Fruit fly (Drosophila melanogaster): Measurements from ENCODE around the gene Cpr78Cc.

Gene Cpr78Cc

DNA sequence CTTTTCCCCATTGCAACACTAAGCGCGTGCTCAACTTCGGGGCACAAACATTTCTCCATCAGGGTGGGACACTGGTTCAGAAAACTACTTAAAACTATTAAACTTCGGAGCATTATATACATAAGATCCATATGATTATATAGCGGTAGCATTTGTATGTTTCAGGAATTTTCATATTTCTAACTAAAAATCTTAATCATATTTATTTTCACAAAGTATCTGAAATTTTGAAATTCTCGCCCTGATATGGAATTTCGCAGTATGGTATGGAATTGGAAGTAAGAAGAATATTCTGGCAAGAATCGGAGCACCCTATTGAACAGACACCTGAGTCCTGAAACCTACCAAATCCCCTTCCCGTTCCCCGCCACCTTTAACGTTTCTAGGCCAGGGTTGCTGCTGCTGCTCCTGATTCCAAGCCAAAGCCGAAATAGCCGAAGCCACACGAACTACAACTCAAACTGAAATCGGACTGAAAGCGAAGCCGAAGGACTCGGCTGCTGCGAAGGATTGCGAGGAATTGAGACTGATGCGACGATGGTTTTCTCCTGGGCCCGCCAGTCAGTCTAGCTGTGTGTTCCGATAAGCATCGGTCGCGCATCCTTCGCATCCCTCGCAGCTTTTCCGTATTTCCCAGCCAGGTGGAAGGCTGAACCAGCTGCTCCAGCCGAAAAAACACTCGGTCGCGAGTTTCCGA is 21.6 kb downstream of the Cpr78Cc start (continued):
- TF ChIP-seq al (GFP tag; IDR thresholded peaks at IDR 0.05) (no peak), Neu2 (GFP tag; optimal IDR thresholded peaks at IDR 0.05; ENCODE audit: borderline replicate concordance) (no peak), CG11247 (GFP tag; IDR thresholded peaks at IDR 0.05) (no peak), CG6765 (GFP tag; optimal IDR thresholded peaks at IDR 0.05) (peak; percentile 49), Rfx (GFP tag; IDR thresholded peaks at IDR 0.05) (no peak), ara (GFP tag; IDR thresholded peaks at IDR 0.05) (no peak), ems (GFP tag; optimal IDR thresholded peaks at IDR 0.05) (no peak), Opbp (GFP tag; IDR thresholded peaks at IDR 0.05; ENCODE audit: partially characterized antibody) (no peak), CG30403 (GFP tag; optimal IDR thresholded peaks at IDR 0.05) (peak; percentile 10), fd64A (GFP tag; optimal IDR thresholded peaks at IDR 0.05) (no peak), CG13894 (tag; optimal IDR thresholded peaks at IDR 0.05) (peak; percentile 59), CG6813 (GFP tag; optimal IDR thresholded peaks at IDR 0.05) (peak; percentile 43), CG16863 (GFP tag; optimal IDR thresholded peaks at IDR 0.05) (no peak), stc (GFP tag; IDR thresholded peaks at IDR 0.05) (no peak), CG16779 (GFP tag; IDR thresholded peaks at IDR 0.05) (no peak), luna (GFP tag; optimal IDR thresholded peaks at IDR 0.05) (no peak), mirr (GFP tag; optimal IDR thresholded peaks at IDR 0.05) (no peak), CG10321 (GFP tag; IDR thresholded peaks at IDR 0.05) (no peak), Med (GFP tag) (peak; percentile 2), CG3847 (GFP tag; IDR thresholded peaks at IDR 0.05) (peak; percentile 36; the same call in 1 of the 2 replicates), sob (GFP tag; IDR thresholded peaks at IDR 0.05) (no peak), rib (GFP tag; IDR thresholded peaks at IDR 0.05) (no peak), vfl (GFP tag; optimal IDR thresholded peaks at IDR 0.05) (no peak), HmgZ (tag; optimal IDR thresholded peaks at IDR 0.05) (no peak), dpn (GFP tag; optimal IDR thresholded peaks at IDR 0.05) (no peak), maf-S (GFP tag; optimal IDR thresholded peaks at IDR 0.05) (no peak), CG1647 (GFP tag; optimal IDR thresholded peaks at IDR 0.05) (no peak), bowl (GFP tag; IDR thresholded peaks at IDR 0.05) (no peak), shn (GFP tag; optimal IDR thresholded peaks at IDR 0.05) (no peak), CG13775 (GFP tag; optimal IDR thresholded peaks at IDR 0.05) (peak; percentile 1), Vsx1 (GFP tag; optimal IDR thresholded peaks at IDR 0.05) (no peak), CG7928 (GFP tag; optimal IDR thresholded peaks at IDR 0.05) (no peak), otp (GFP tag; IDR thresholded peaks at IDR 0.05) (no peak), HmgD (GFP tag; optimal IDR thresholded peaks at IDR 0.05) (no peak), Hsf (GFP tag; optimal IDR thresholded peaks at IDR 0.05) (peak; percentile 0), CG7963 (GFP tag; IDR thresholded peaks at IDR 0.05; ENCODE audit: partially characterized antibody) (no peak), seq (GFP tag; IDR thresholded peaks at IDR 0.05) (0 out of 2 replicates have a peak, but pooled peaks have one; percentile 11), lilli (GFP tag; optimal IDR thresholded peaks at IDR 0.05) (peak; percentile 37), ase (GFP tag; IDR thresholded peaks at IDR 0.05) (0 out of 3 replicates have a peak, but pooled peaks have one; percentile 27), Six4 (GFP tag; optimal IDR thresholded peaks at IDR 0.05) (no peak), ab (GFP tag; optimal IDR thresholded peaks at IDR 0.05) (no peak), CG1233 (GFP tag; optimal IDR thresholded peaks at IDR 0.05) (no peak), CG10274 (GFP tag; optimal IDR thresholded peaks at IDR 0.05) (no peak), Scr (GFP tag; IDR thresholded peaks at IDR 0.05; ENCODE audit: partially characterized antibody) (no peak), CG15011 (GFP tag; optimal IDR thresholded peaks at IDR 0.05) (no peak), pfk (GFP tag; optimal IDR thresholded peaks at IDR 0.05) (no peak), tll (GFP tag; optimal IDR thresholded peaks at IDR 0.05) (no peak), tap (tag; optimal IDR thresholded peaks at IDR 0.05) (peak; percentile 0), CG10543 (GFP tag; optimal IDR thresholded peaks at IDR 0.05) (peak; percentile 47), trem (tag; optimal IDR thresholded peaks at IDR 0.05) (no peak), CG14050 (GFP tag; IDR thresholded peaks at IDR 0.05) (no peak)
